Worm (Caenorhabditis elegans): ENCODE data around the gene Y75B7B.1.

- TF ChIP-seq unc-39 (tag; optimal IDR thresholded peaks at IDR 0.05) (no peak), nhr-6 (tag; optimal IDR thresholded peaks at IDR 0.05) (no peak), nhr-12 (tag; optimal IDR thresholded peaks at IDR 0.05) (no peak)
Measured at ce11 chrV:1317869-1318354, 47.2 kb downstream of the Y75B7B.1 start, which contains the start of gene F16B3.3.
